Worm (Caenorhabditis elegans) whole organism, L2 larva: ENCODE data around the gene srh-287.

Experiments
- F13H6.1 ChIP-seq: sonication (generic microtip); optimal IDR thresholded peaks from 2 replicates; lab custom pipeline; 2016; ENCODE audit warnings: missing genetic modification characterization, missing compliant biosample characterization
- ZK546.5 ChIP-seq: sonication (generic microtip); optimal IDR thresholded peaks from 2 replicates; lab custom pipeline; 2017; ENCODE audit warnings: missing biosample characterization, missing genetic modification characterization
- aly-2 ChIP-seq: fragments of 150-350 bp; optimal IDR thresholded peaks from 2 replicates; lab custom pipeline; 2014; ENCODE audit warnings: missing biosample characterization, missing genetic modification characterization
- egl-27 ChIP-seq: sonication (generic microtip); optimal IDR thresholded peaks from 3 replicates; lab custom pipeline; 2017; ENCODE audit warnings: missing biosample characterization, missing genetic modification reagents, missing genetic modification characterization
- lin-13 ChIP-seq: fragments of 150-350 bp; optimal IDR thresholded peaks from 2 replicates; lab custom pipeline; 2014; ENCODE audit warnings: missing biosample characterization, missing genetic modification reagents, missing genetic modification characterization
- mbf-1 ChIP-seq: sonication (generic microtip); optimal IDR thresholded peaks from 2 replicates; lab custom pipeline; 2017; ENCODE audit warnings: missing biosample characterization, missing genetic modification characterization
- nhr-11 ChIP-seq: fragments of 150-350 bp; optimal IDR thresholded peaks from 2 replicates; lab custom pipeline; 2014; ENCODE audit warnings: missing biosample characterization, missing genetic modification characterization
- nhr-129 ChIP-seq: fragments of 150-350 bp; optimal IDR thresholded peaks from 2 replicates; lab custom pipeline; 2014; ENCODE audit warnings: missing biosample characterization, missing genetic modification characterization
- nhr-21 ChIP-seq: fragments of 150-350 bp; optimal IDR thresholded peaks from 2 replicates; lab custom pipeline; 2014; ENCODE audit warnings: missing biosample characterization, missing genetic modification characterization
- nhr-237 ChIP-seq: fragments of 150-350 bp; optimal IDR thresholded peaks from 2 replicates; lab custom pipeline; 2014; ENCODE audit warnings: missing biosample characterization, missing genetic modification characterization
- snpc-4 ChIP-seq: fragments of 150-350 bp; optimal IDR thresholded peaks from 2 replicates; lab custom pipeline; 2014; ENCODE audit warnings: missing biosample characterization, missing genetic modification characterization

Gene srh-287

ce11 chrV:17845370-17845967 is 44.8 kb downstream of the srh-287 start:
- TF ChIP-seq nhr-129 (no peak), nhr-21 (tag; lab: Kevin White, UChicago) (no peak), lin-13 (no peak), egl-27 (tag; lab: Kevin White, UChicago) (no peak), nhr-11 (tag; lab: Kevin White, UChicago) (no peak), F13H6.1 (tag; lab: Kevin White, UChicago) (no peak), nhr-237 (tag; lab: Kevin White, UChicago) (no peak), mbf-1 (tag; lab: Kevin White, UChicago) (no peak), aly-2 (tag; lab: Kevin White, UChicago) (no peak), ZK546.5 (tag; lab: Kevin White, UChicago) (no peak), snpc-4 (no peak)
